Fruit fly (Drosophila melanogaster) whole organism, embryonic: ENCODE measurements around the gene CG12299.

Experiments used
- B-H2 ChIP-seq: fragments of 200-800 bp; sonication (Bioruptor generic); optimal IDR thresholded peaks from 2 replicates; lab custom pipeline; 2018; ENCODE audit warnings: missing biosample characterization, mild to moderate bottlenecking, missing genetic modification characterization
- Bteb2 ChIP-seq: fragments of 200-800 bp; sonication (Bioruptor generic); optimal IDR thresholded peaks from 2 replicates; lab custom pipeline; 2016; ENCODE audit warnings: missing biosample characterization, missing genetic modification characterization
- CG11560 ChIP-seq: fragments of 200-800 bp; sonication (Bioruptor generic); IDR thresholded peaks from 3 replicates; pipeline ENCODE4 v1.3.6; 2022; ENCODE audit warnings: missing biosample characterization, missing genetic modification characterization
- CG11696 ChIP-seq: fragments of 200-800 bp; sonication (Bioruptor generic); IDR thresholded peaks from 2 replicates; pipeline ENCODE4 v1.3.6; 2022; ENCODE audit warnings: missing biosample characterization, missing genetic modification characterization
- CG12071 ChIP-seq: fragments of 200-800 bp; sonication (Bioruptor generic); optimal IDR thresholded peaks from 3 replicates; lab custom pipeline; 2018; ENCODE audit warnings: missing biosample characterization, mild to moderate bottlenecking, missing genetic modification characterization
- CG12942 ChIP-seq: fragments of 200-800 bp; sonication (Bioruptor generic); optimal IDR thresholded peaks from 3 replicates; lab custom pipeline; 2016; ENCODE audit warnings: missing biosample characterization, missing genetic modification characterization
- CG14710 ChIP-seq: fragments of 200-800 bp; sonication (Bioruptor generic); optimal IDR thresholded peaks from 3 replicates; lab custom pipeline; 2019; ENCODE audit warnings: missing biosample characterization, mild to moderate bottlenecking, missing genetic modification characterization, moderate library complexity
- CG15269 ChIP-seq: fragments of 200-800 bp; sonication (Bioruptor generic); optimal IDR thresholded peaks from 2 replicates; lab custom pipeline; 2018; ENCODE audit warnings: missing biosample characterization, mild to moderate bottlenecking, missing genetic modification characterization, moderate library complexity
- CG1602 ChIP-seq: fragments of 200-800 bp; sonication (Bioruptor generic); optimal IDR thresholded peaks from 3 replicates; lab custom pipeline; 2016; ENCODE audit warnings: missing biosample characterization, missing genetic modification characterization
- CG17186 ChIP-seq: fragments of 200-800 bp; sonication (Bioruptor generic); optimal IDR thresholded peaks from 3 replicates; lab custom pipeline; 2017; ENCODE audit warnings: missing biosample characterization, missing genetic modification reagents, missing genetic modification characterization
- CG3065 ChIP-seq: fragments of 200-800 bp; sonication (Bioruptor generic); optimal IDR thresholded peaks from 2 replicates; lab custom pipeline; 2016; ENCODE audit warnings: missing biosample characterization, missing genetic modification characterization
- CG33557 ChIP-seq: fragments of 200-800 bp; sonication (Bioruptor generic); optimal IDR thresholded peaks from 2 replicates; lab custom pipeline; 2019; ENCODE audit warnings: missing biosample characterization, mild to moderate bottlenecking, missing genetic modification characterization, moderate library complexity
- CG42726 ChIP-seq: fragments of 200-800 bp; sonication (Bioruptor generic); IDR thresholded peaks from 2 replicates; pipeline ENCODE4 v1.3.6; 2022; ENCODE audit warnings: missing biosample characterization, missing genetic modification characterization; ENCODE audit not compliant: partially characterized antibody
- CG4854 ChIP-seq: fragments of 200-800 bp; sonication (Bioruptor generic); optimal IDR thresholded peaks from 2 replicates; lab custom pipeline; 2016; ENCODE audit warnings: missing biosample characterization, missing genetic modification characterization, inconsistent platforms
- CG5180 ChIP-seq: fragments of 200-800 bp; sonication (Bioruptor generic); optimal IDR thresholded peaks from 3 replicates; lab custom pipeline; 2017; ENCODE audit warnings: missing biosample characterization, missing genetic modification characterization, mild to moderate bottlenecking, moderate library complexity, missing genetic modification reagents
- CG6254 ChIP-seq: fragments of 200-800 bp; sonication (Bioruptor generic); optimal IDR thresholded peaks from 3 replicates; lab custom pipeline; 2017; ENCODE audit warnings: mild to moderate bottlenecking, missing biosample characterization, missing genetic modification reagents, missing genetic modification characterization
- CG7928 ChIP-seq: fragments of 200-800 bp; sonication (Bioruptor generic); optimal IDR thresholded peaks from 2 replicates; lab custom pipeline; 2017; ENCODE audit warnings: missing biosample characterization, mild to moderate bottlenecking, missing genetic modification characterization
- CG8290 ChIP-seq, 3 experiments: fragments of 200-800 bp; sonication (Bioruptor generic); optimal IDR thresholded peaks; 2 replicates each; lab custom pipeline; 2016 to 2019; ENCODE audit warnings: missing biosample characterization in 3 of 3, missing genetic modification characterization in 3 of 3, mild to moderate bottlenecking in 2 of 3, moderate library complexity in 1 of 3
- CG9876 ChIP-seq: fragments of 200-800 bp; sonication (Bioruptor generic); optimal IDR thresholded peaks from 2 replicates; lab custom pipeline; 2016; ENCODE audit warnings: missing biosample characterization, missing genetic modification characterization
- CoRest ChIP-seq: fragments of 200-800 bp; sonication (Bioruptor generic); optimal IDR thresholded peaks from 3 replicates; lab custom pipeline; 2018; ENCODE audit warnings: missing biosample characterization, mild to moderate bottlenecking, missing genetic modification characterization, moderate library complexity
- Dll ChIP-seq: fragments of 200-800 bp; sonication (Bioruptor generic); IDR thresholded peaks from 4 replicates; pipeline ENCODE4 v1.3.6; 2022; ENCODE audit warnings: missing biosample characterization, missing genetic modification characterization; ENCODE audit not compliant: partially characterized antibody
- Gsc ChIP-seq: fragments of 200-800 bp; sonication (Bioruptor generic); IDR thresholded peaks from 2 replicates; pipeline ENCODE4 v1.3.6; 2022; ENCODE audit warnings: missing biosample characterization, missing genetic modification characterization
- Gug ChIP-seq: fragments of 200-800 bp; sonication (Bioruptor generic); IDR thresholded peaks from 4 replicates; pipeline ENCODE4 v1.3.6; 2022; ENCODE audit warnings: missing biosample characterization, missing genetic modification characterization
- HLH4C ChIP-seq: fragments of 200-800 bp; sonication (Bioruptor generic); IDR thresholded peaks from 3 replicates; pipeline ENCODE4 v1.3.6; 2022; ENCODE audit warnings: missing biosample characterization, missing genetic modification characterization; ENCODE audit not compliant: partially characterized antibody
- Hmr ChIP-seq: fragments of 200-800 bp; sonication (Bioruptor generic); optimal IDR thresholded peaks from 3 replicates; lab custom pipeline; 2017; ENCODE audit warnings: mild to moderate bottlenecking, missing biosample characterization, missing genetic modification reagents, missing genetic modification characterization
- Hr51 ChIP-seq, 2 experiments: fragments of 200-800 bp; sonication (Bioruptor generic); optimal IDR thresholded peaks; 2 replicates in 1 of 2; 3 replicates in 1 of 2; lab custom pipeline; 2016 to 2018; ENCODE audit warnings: missing biosample characterization in 2 of 2, missing genetic modification characterization in 2 of 2, mild to moderate bottlenecking in 1 of 2, moderate library complexity in 1 of 2
- Mes4 ChIP-seq: fragments of 200-800 bp; sonication (Bioruptor generic); optimal IDR thresholded peaks from 2 replicates; lab custom pipeline; 2016; ENCODE audit warnings: missing biosample characterization, missing genetic modification characterization
- Mrtf ChIP-seq: fragments of 200-800 bp; sonication (Bioruptor generic); IDR thresholded peaks from 3 replicates; pipeline ENCODE4 v1.3.6; 2022; ENCODE audit warnings: missing biosample characterization, missing genetic modification characterization
- NC2α ChIP-seq: fragments of 200-800 bp; sonication (Bioruptor generic); optimal IDR thresholded peaks from 2 replicates; lab custom pipeline; 2016; ENCODE audit warnings: missing biosample characterization, missing genetic modification characterization
- Ptx1 ChIP-seq: fragments of 200-800 bp; sonication (Bioruptor generic); IDR thresholded peaks from 2 replicates; pipeline ENCODE4 v1.3.6; 2022; ENCODE audit warnings: missing biosample characterization, missing genetic modification characterization
- Stat92E ChIP-seq, 3 experiments: fragments of >200 bp in 2 of 3; fragments of 200-800 bp in 1 of 3; sonication (Bioruptor generic) in 1 of 3; optimal IDR thresholded peaks; 2 replicates each; lab custom pipeline; 2017 to 2019; ENCODE audit warnings: missing biosample characterization in 3 of 3, missing genetic modification characterization in 3 of 3, mild to moderate bottlenecking in 1 of 3, moderate library complexity in 1 of 3
- Tbp ChIP-seq: fragments of >200 bp; optimal IDR thresholded peaks from 2 replicates; lab custom pipeline; 2018; ENCODE audit warnings: missing biosample characterization, missing genetic modification characterization
- abd-A ChIP-seq: fragments of 200-800 bp; sonication (Bioruptor generic); optimal IDR thresholded peaks from 3 replicates; lab custom pipeline; 2019; ENCODE audit warnings: missing biosample characterization, mild to moderate bottlenecking, missing genetic modification characterization, moderate library complexity
- ci ChIP-seq: fragments of 200-800 bp; sonication (Bioruptor generic); IDR thresholded peaks from 3 replicates; pipeline ENCODE4 v1.3.6; 2022; ENCODE audit warnings: missing biosample characterization, missing genetic modification characterization
- dati ChIP-seq: fragments of 200-800 bp; sonication (Bioruptor generic); IDR thresholded peaks from 2 replicates; pipeline ENCODE4 v1.3.6; 2022; ENCODE audit warnings: missing biosample characterization, missing genetic modification characterization
- eyg ChIP-seq: fragments of 200-800 bp; sonication (Bioruptor generic); optimal IDR thresholded peaks from 3 replicates; lab custom pipeline; 2016; ENCODE audit warnings: missing biosample characterization, missing genetic modification characterization
- gce ChIP-seq: fragments of 200-800 bp; sonication (Bioruptor generic); IDR thresholded peaks from 3 replicates; pipeline ENCODE4 v1.3.6; 2022; ENCODE audit warnings: missing biosample characterization, missing genetic modification characterization
- klu ChIP-seq: fragments of 200-800 bp; sonication (Bioruptor generic); IDR thresholded peaks from 2 replicates; pipeline ENCODE4 v1.3.6; 2022; ENCODE audit warnings: missing biosample characterization, missing genetic modification characterization
- lmd ChIP-seq: fragments of 200-800 bp; sonication (Bioruptor generic); IDR thresholded peaks from 2 replicates; pipeline ENCODE4 v1.3.6; 2022; ENCODE audit warnings: missing biosample characterization, missing genetic modification characterization
- otp ChIP-seq: fragments of 200-800 bp; sonication (Bioruptor generic); IDR thresholded peaks from 3 replicates; pipeline ENCODE4, ENCODE4 v1.3.6; 2022; ENCODE audit warnings: missing biosample characterization, missing genetic modification characterization
- pnt ChIP-seq: fragments of 200-800 bp; sonication (Bioruptor generic); optimal IDR thresholded peaks from 3 replicates; lab custom pipeline; 2016; ENCODE audit warnings: missing biosample characterization, missing genetic modification characterization
- prd ChIP-seq, 3 experiments: fragments of >200 bp in 2 of 3; fragments of 200-800 bp in 1 of 3; sonication (Bioruptor generic) in 1 of 3; optimal IDR thresholded peaks in 2 of 3; IDR thresholded peaks in 1 of 3; 2 replicates in 2 of 3; 3 replicates in 1 of 3; pipeline versions ENCODE4 v1.3.6 to Lab custom; 2017 to 2022; ENCODE audit warnings: missing biosample characterization in 1 of 3, missing genetic modification characterization in 1 of 3
- pros ChIP-seq: fragments of 200-800 bp; sonication (Bioruptor generic); optimal IDR thresholded peaks from 3 replicates; lab custom pipeline; 2019; ENCODE audit warnings: missing biosample characterization, mild to moderate bottlenecking, missing genetic modification characterization, moderate library complexity
- rib ChIP-seq: fragments of 200-800 bp; sonication (Bioruptor generic); IDR thresholded peaks from 2 replicates; pipeline ENCODE4 v1.3.6; 2022; ENCODE audit warnings: missing biosample characterization, missing genetic modification characterization
- slou ChIP-seq: fragments of 200-800 bp; sonication (Bioruptor generic); optimal IDR thresholded peaks from 3 replicates; lab custom pipeline; 2016; ENCODE audit warnings: missing biosample characterization, missing genetic modification characterization
- sob ChIP-seq: fragments of 200-800 bp; sonication (Bioruptor generic); IDR thresholded peaks from 2 replicates; pipeline ENCODE4 v1.3.6; 2022; ENCODE audit warnings: missing biosample characterization, missing genetic modification characterization
- unpg ChIP-seq: fragments of 200-800 bp; sonication (Bioruptor generic); optimal IDR thresholded peaks from 3 replicates; lab custom pipeline; 2018; ENCODE audit warnings: missing biosample characterization, mild to moderate bottlenecking, missing genetic modification characterization, moderate library complexity
- usp ChIP-seq: fragments of >200 bp; optimal IDR thresholded peaks from 2 replicates; lab custom pipeline; 2017; ENCODE audit warnings: missing biosample characterization, missing genetic modification characterization
- wek ChIP-seq: fragments of 200-800 bp; sonication (Bioruptor generic); optimal IDR thresholded peaks from 3 replicates; lab custom pipeline; 2018; ENCODE audit warnings: missing biosample characterization, mild to moderate bottlenecking, missing genetic modification characterization, moderate library complexity
- yki ChIP-seq: fragments of >200 bp; optimal IDR thresholded peaks from 3 replicates; lab custom pipeline; 2018
- z ChIP-seq: fragments of 200-800 bp; sonication (Bioruptor generic); IDR thresholded peaks from 3 replicates; pipeline ENCODE4 v1.3.6; 2022; ENCODE audit warnings: missing biosample characterization, missing genetic modification characterization

CG12299 gene

dm6 chr2L:10754599-10754998 lies 17.5 kb downstream of the CG12299 start (continued):
- TF ChIP-seq Mrtf (GFP tag; lab: Robert Waterston, UW) (no peak), Gsc (GFP tag; lab: Robert Waterston, UW) (no peak), pnt (GFP tag; lab: Kevin White, UChicago) (no peak), Bteb2 (no peak), CG17186 (no peak), rib (GFP tag; lab: Robert Waterston, UW) (no peak), CG14710 (no peak), CG11560 (tag; lab: Robert Waterston, UW) (no peak), yki (no peak), klu (no peak), slou (GFP tag; lab: Kevin White, UChicago) (no peak), Tbp (GFP tag; lab: Kevin White, UChicago) (no peak), CoRest (tag; lab: Kevin White, UChicago) (no peak), CG6254 (GFP tag; lab: Kevin White, UChicago) (no peak), CG12942 (GFP tag; lab: Kevin White, UChicago) (no peak), ci (GFP tag; lab: Robert Waterston, UW) (0 out of 3 replicates have a peak, but pooled peaks have one; percentile 20), CG1602 (GFP tag; lab: Kevin White, UChicago) (no peak), CG11696 (GFP tag; lab: Robert Waterston, UW) (no peak), eyg (GFP tag; lab: Kevin White, UChicago) (no peak), HLH4C (GFP tag; lab: Robert Waterston, UW) (no peak), Ptx1 (GFP tag; lab: Robert Waterston, UW) (no peak), wek (no peak), CG9876 (GFP tag; lab: Kevin White, UChicago) (no peak), Hmr (peak; percentile 14), prd (optimal IDR thresholded peaks at IDR 0.05; lab: Kevin White, UChicago) (no peak), prd (GFP tag; IDR thresholded peaks at IDR 0.05; lab: Robert Waterston, UW) (no peak), B-H2 (GFP tag; lab: Kevin White, UChicago) (no peak), abd-A (tag; lab: Kevin White, UChicago) (no peak), z (GFP tag; lab: Robert Waterston, UW) (no peak), Mes4 (no peak), Stat92E (GFP tag; optimal IDR thresholded peaks at IDR 0.05; lab: Kevin White, UChicago) (no peak), dati (GFP tag; lab: Robert Waterston, UW) (no peak), Gug (GFP tag; lab: Robert Waterston, UW) (no peak), CG33557 (no peak), NC2α (GFP tag; lab: Kevin White, UChicago) (no peak), CG4854 (GFP tag; lab: Kevin White, UChicago) (no peak), gce (GFP tag; lab: Robert Waterston, UW) (no peak), unpg (GFP tag; lab: Kevin White, UChicago) (peak; percentile 18), lmd (no peak), pros (GFP tag; lab: Kevin White, UChicago) (no peak), CG8290 (GFP tag; optimal IDR thresholded peaks at IDR 0.05; lab: Kevin White, UChicago) (no peak), CG8290 (tag; optimal IDR thresholded peaks at IDR 0.05; lab: Kevin White, UChicago) (peak in 1 of 2 experiments; percentile 22), otp (GFP tag; lab: Robert Waterston, UW) (0 out of 3 replicates have a peak, but pooled peaks have one; percentile 8), CG15269 (no peak), CG12071 (GFP tag; lab: Kevin White, UChicago) (peak; percentile 6), sob (0 out of 2 replicates have a peak, but pooled peaks have one; percentile 6), Dll (GFP tag; lab: Robert Waterston, UW) (no peak), CG7928 (GFP tag; lab: Kevin White, UChicago) (no peak), CG42726 (GFP tag; lab: Robert Waterston, UW) (no peak), CG3065 (GFP tag; lab: Kevin White, UChicago) (no peak), Hr51 (GFP tag; optimal IDR thresholded peaks at IDR 0.05; lab: Kevin White, UChicago) (no peak), usp (no peak), CG5180 (GFP tag; lab: Kevin White, UChicago) (no peak)
